Worm (Caenorhabditis elegans) whole organism, midembryonic: Measurements from ENCODE around the gene C44B12.9.

Experiments used
- cog-1 ChIP-seq: sonication (generic microtip); optimal IDR thresholded peaks from 2 replicates; lab custom pipeline; 2016; ENCODE audit warnings: missing genetic modification characterization, missing compliant biosample characterization
- flt-1 ChIP-seq: fragments of 200-800 bp; sonication (Bioruptor generic); IDR thresholded peaks from 2 replicates; pipeline ENCODE4 v1.3.6; 2022; ENCODE audit warnings: missing genetic modification characterization, missing compliant biosample characterization
- klf-2 ChIP-seq: fragments of 200-800 bp; sonication (Bioruptor generic); conservative IDR thresholded peaks from 2 replicates; pipeline ENCODE4 v1.3.6; 2022; ENCODE audit warnings: missing genetic modification reagents, missing genetic modification characterization, missing compliant biosample characterization
- med-1 ChIP-seq: sonication (generic microtip); optimal IDR thresholded peaks from 2 replicates; lab custom pipeline; 2017; ENCODE audit warnings: missing genetic modification characterization, mild to moderate bottlenecking, missing compliant biosample characterization, antibody characterized with exemption, missing genetic modification reagents; ENCODE audit not compliant: insufficient read depth
- ref-1 ChIP-seq: fragments of 200-800 bp; sonication (Bioruptor generic); conservative IDR thresholded peaks from 2 replicates; pipeline ENCODE4 v1.3.6; 2022; ENCODE audit warnings: missing genetic modification reagents, missing genetic modification characterization, missing compliant biosample characterization
- ztf-23 ChIP-seq: fragments of 200-800 bp; sonication (Bioruptor generic); IDR thresholded peaks from 2 replicates; pipeline ENCODE4 v1.3.6; 2022; ENCODE audit warnings: missing genetic modification reagents, missing genetic modification characterization, missing compliant biosample characterization
- ztf-29 ChIP-seq: fragments of 200-800 bp; sonication (Bioruptor generic); IDR thresholded peaks from 2 replicates; pipeline ENCODE4 v1.3.6; 2022; ENCODE audit warnings: missing genetic modification reagents, missing genetic modification characterization, missing compliant biosample characterization

DNA sequence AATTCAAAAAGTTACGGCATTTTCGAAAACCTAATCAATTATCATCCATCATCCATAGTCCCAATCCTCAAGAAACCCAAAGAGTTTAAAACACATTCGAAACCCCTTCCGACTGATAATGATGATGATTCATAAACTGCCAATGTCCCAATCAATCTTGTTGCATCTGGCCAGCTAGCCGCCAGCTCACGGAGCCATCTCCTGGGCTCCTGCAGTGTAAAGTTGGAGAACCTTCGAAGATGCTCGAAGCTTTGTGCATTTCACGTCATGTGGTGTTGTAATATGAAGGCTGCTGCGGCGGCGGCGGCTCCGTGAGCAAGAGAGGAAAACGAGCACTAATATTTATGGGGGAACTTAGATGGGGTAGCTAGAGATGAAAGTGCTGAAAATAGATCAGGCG, 3.6 kb upstream of the C44B12.9 start:
- TF ChIP-seq ztf-29 (GFP tag; lab: Robert Waterston, UW) (no peak), flt-1 (GFP tag; lab: Robert Waterston, UW) (no peak), klf-2 (GFP tag; lab: Robert Waterston, UW) (no peak), med-1 (GFP tag; lab: Kevin White, UChicago) (no peak), cog-1 (tag; lab: Kevin White, UChicago) (peak; percentile 35), ref-1 (no peak), ztf-23 (no peak)
